Fruit fly (Drosophila melanogaster): ENCODE results near the gene Sar1.

Gene Sar1

DNA sequence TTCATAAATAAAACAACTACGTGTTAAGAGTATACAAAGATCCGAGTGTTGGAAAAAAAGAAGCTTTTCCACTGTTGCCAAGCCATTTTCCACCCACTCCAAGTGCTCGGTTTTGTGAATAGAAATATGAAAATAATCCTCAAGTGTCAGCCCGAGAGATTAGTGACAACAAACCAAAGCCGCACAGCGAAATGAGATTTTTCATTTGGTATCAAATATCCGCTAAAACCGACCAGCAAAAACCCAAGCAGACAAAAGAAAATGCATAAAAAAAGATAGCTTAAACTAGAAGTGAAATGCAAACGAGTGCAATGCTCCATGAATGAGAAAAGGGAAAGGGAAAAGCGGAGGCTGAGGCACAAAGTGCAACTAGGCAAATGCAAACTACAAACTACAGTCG, 5.1 kb upstream of the Sar1 start, which contains the start of gene rdhB:
Gene rdhB (plus strand): TSS at position 301 of the 400 bp plus-strand sequence.
- TF ChIP-seq kay (GFP tag; ENCODE audit: borderline replicate concordance) (no peak), cnc (optimal IDR thresholded peaks at IDR 0.05) (no peak), cic (GFP tag; optimal IDR thresholded peaks at IDR 0.05) (no peak), pad (GFP tag; optimal IDR thresholded peaks at IDR 0.05) (no peak)

DNA sequence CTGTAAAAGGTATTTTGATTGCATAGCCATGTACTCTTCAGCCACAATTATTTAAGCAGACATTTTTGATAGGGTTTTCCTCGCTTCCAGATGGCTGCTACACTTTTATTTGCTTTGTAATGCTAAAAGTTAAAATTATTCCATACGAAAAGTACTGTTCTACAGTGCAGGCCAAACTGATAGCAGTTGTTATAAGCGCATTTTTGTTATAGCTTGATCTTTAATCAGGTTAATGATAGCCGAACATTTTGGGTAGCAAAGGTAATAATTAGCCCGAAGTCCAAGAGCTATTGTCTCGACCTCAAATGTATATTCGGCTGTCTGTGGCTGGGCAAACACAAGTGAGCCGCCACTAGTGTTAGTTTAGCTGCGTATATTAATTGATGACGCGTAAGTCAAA, 1.5 kb downstream of the Sar1 start:
- TF ChIP-seq cnc (optimal IDR thresholded peaks at IDR 0.05), result no peak
- TF ChIP-seq tj (GFP tag; optimal IDR thresholded peaks at IDR 0.05), result no peak
- no peak for TF ChIP-seq cic (GFP tag; optimal IDR thresholded peaks at IDR 0.05)
- TF ChIP-seq Hr96 (GFP tag; optimal IDR thresholded peaks at IDR 0.05), result no peak
- no peak for TF ChIP-seq pad (GFP tag; optimal IDR thresholded peaks at IDR 0.05)
- no peak for TF ChIP-seq CG5204 (GFP tag; optimal IDR thresholded peaks at IDR 0.05)
- no peak for TF ChIP-seq CG1620 (GFP tag; optimal IDR thresholded peaks at IDR 0.05)
- no peak for TF ChIP-seq CG33017 (tag; optimal IDR thresholded peaks at IDR 0.05)
- no peak for TF ChIP-seq CG7101 (tag; optimal IDR thresholded peaks at IDR 0.05)
- TF ChIP-seq Mnt (GFP tag; optimal IDR thresholded peaks at IDR 0.05), result no peak
- no peak for TF ChIP-seq ovo (GFP tag; optimal IDR thresholded peaks at IDR 0.05)
- TF ChIP-seq Crg-1 (GFP tag; optimal IDR thresholded peaks at IDR 0.05), result no peak
- no peak for TF ChIP-seq kay (GFP tag; ENCODE audit: borderline replicate concordance)
- TF ChIP-seq CG12768 (GFP tag; optimal IDR thresholded peaks at IDR 0.05), result no peak
- no peak for TF ChIP-seq toe (GFP tag; optimal IDR thresholded peaks at IDR 0.05)
- TF ChIP-seq Clk (GFP tag; optimal IDR thresholded peaks at IDR 0.05), result no peak

DNA sequence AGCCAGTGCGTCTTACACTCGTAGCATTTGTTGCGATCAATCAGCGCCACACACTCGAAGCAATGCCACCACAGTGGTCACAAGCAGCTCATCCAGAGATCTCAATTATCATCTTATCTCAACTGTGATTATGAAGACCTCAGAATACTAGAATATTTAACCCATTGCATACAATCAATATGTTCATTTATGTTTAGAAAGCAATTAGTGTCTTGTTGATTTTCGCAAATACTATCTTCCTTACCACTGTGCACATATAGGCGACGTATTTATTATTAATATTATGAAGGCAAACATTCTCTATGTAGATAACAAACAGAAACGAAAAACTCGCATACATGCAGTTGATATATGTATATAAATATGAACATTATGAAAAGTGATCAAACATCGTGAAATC, 2.3 kb downstream of the Sar1 start:
- TF ChIP-seq Clk (GFP tag; optimal IDR thresholded peaks at IDR 0.05) (no peak), Mnt (GFP tag; optimal IDR thresholded peaks at IDR 0.05) (peak; percentile 15), cnc (optimal IDR thresholded peaks at IDR 0.05) (no peak), CG11617 (GFP tag; optimal IDR thresholded peaks at IDR 0.05) (peak; percentile 63), pad (GFP tag; optimal IDR thresholded peaks at IDR 0.05) (peak; percentile 30), toe (GFP tag; optimal IDR thresholded peaks at IDR 0.05) (peak; percentile 7), CG7101 (tag; optimal IDR thresholded peaks at IDR 0.05) (peak; percentile 80), tj (GFP tag; optimal IDR thresholded peaks at IDR 0.05) (peak; percentile 33), Crg-1 (GFP tag; optimal IDR thresholded peaks at IDR 0.05) (no peak), CG5204 (GFP tag; optimal IDR thresholded peaks at IDR 0.05) (no peak), CG12768 (GFP tag; optimal IDR thresholded peaks at IDR 0.05) (peak; percentile 79), Hr96 (GFP tag; optimal IDR thresholded peaks at IDR 0.05) (peak; percentile 26), CG7045 (GFP tag; optimal IDR thresholded peaks at IDR 0.05) (peak; percentile 55), CG33017 (tag; optimal IDR thresholded peaks at IDR 0.05) (peak; percentile 79), cic (GFP tag; optimal IDR thresholded peaks at IDR 0.05) (peak; percentile 29), CG14711 (tag; optimal IDR thresholded peaks at IDR 0.05) (peak; percentile 76)

DNA sequence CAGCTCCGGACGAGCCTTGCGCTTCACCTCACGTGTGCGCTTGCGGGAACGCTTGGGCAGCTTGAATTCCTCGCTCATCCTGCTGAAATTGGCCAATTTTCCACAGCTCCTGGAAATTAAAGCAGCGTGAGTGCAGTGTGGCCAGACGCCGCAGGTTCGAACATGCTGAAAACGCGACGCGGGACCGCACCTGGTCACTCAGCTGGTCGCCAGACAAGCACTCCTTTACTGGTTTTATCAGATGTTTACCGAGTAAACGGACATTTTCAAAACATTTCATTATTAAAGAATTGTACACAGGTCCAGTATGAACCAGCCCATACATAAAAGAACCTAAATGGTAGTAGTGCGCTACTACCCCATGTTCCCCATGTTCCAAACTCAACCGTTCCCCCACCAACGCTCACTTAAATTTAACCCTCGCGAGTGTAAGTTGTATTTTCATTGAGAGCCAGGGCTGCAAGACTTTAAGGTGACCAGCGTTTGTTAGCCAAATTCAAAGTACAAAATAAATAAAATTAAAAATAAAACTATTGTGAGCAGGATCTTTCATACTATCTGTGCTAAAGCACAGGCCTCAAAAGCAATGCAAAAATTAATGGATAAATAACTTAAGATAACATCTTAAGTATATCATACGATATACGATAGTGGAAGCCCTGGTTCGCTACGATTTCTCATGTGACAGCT, 5.9 kb downstream of the Sar1 start, which contains the start of the genes JMJD6, CG7071 and Muted:
Gene JMJD6 (minus strand): TSS at position 154 of the 690 bp plus-strand sequence.
Gene CG7071 (plus strand): TSS at position 403 of the 690 bp plus-strand sequence.
Gene Muted (plus strand): TSS at position 403 of the 690 bp plus-strand sequence.
- TF ChIP-seq CG12768 (GFP tag; optimal IDR thresholded peaks at IDR 0.05) (peak; percentile 92), Clk (GFP tag; optimal IDR thresholded peaks at IDR 0.05) (peak; percentile 90), Hr96 (GFP tag; optimal IDR thresholded peaks at IDR 0.05) (peak; percentile 86), cic (GFP tag; optimal IDR thresholded peaks at IDR 0.05) (peak; percentile 80), ovo (GFP tag; optimal IDR thresholded peaks at IDR 0.05) (peak; percentile 84), bab1 (GFP tag; optimal IDR thresholded peaks at IDR 0.05) (peak; percentile 94), cnc (optimal IDR thresholded peaks at IDR 0.05) (no peak), Mnt (GFP tag; optimal IDR thresholded peaks at IDR 0.05) (peak; percentile 86), CG5204 (GFP tag; optimal IDR thresholded peaks at IDR 0.05) (no peak), kay (GFP tag; ENCODE audit: borderline replicate concordance) (no peak), tj (GFP tag; optimal IDR thresholded peaks at IDR 0.05) (peak; percentile 78), CG7045 (GFP tag; optimal IDR thresholded peaks at IDR 0.05) (peak; percentile 90), CG33017 (tag; optimal IDR thresholded peaks at IDR 0.05) (peak; percentile 90), CG1620 (GFP tag; optimal IDR thresholded peaks at IDR 0.05) (peak; percentile 96), pad (GFP tag; optimal IDR thresholded peaks at IDR 0.05) (peak; percentile 84), toe (GFP tag; optimal IDR thresholded peaks at IDR 0.05) (peak; percentile 96), CG7101 (tag; optimal IDR thresholded peaks at IDR 0.05) (peak; percentile 95), CG11617 (GFP tag; optimal IDR thresholded peaks at IDR 0.05) (peak; percentile 91), Crg-1 (GFP tag; optimal IDR thresholded peaks at IDR 0.05) (peak; percentile 88), CG14711 (tag; optimal IDR thresholded peaks at IDR 0.05) (peak; percentile 88)

DNA sequence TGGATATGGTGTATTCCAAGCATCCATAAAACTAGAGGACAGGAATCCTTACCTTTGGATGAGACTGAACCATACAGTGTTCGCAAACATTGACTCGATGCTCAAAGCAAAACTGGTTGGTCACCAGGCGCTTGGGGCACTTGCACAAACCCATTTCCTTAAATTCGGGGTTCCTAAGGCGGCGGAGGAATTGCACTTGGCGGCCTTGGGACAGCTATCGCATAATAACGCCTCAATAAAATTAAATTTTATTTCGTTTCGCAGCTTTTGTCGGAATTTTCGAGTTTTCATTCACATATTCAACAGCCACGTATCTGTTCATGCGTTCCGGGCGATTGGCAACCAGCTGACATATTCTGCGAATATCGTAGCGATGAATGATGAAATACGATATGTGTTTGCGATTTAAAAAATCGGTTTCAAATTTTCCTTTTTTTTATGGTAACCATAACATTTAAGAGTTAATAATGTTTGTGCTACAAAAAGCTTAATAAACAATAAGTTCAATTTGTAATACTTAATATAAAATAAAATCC, 9.2 kb downstream of the Sar1 start, which contains the start of gene CG5382:
Gene CG5382 (minus strand): TSS at position 324 of the 536 bp plus-strand sequence.
- TF ChIP-seq Mnt (GFP tag; optimal IDR thresholded peaks at IDR 0.05) (no peak), CG33017 (tag; optimal IDR thresholded peaks at IDR 0.05) (no peak), Clk (GFP tag; optimal IDR thresholded peaks at IDR 0.05) (no peak), tj (GFP tag; optimal IDR thresholded peaks at IDR 0.05) (no peak), bab1 (GFP tag; optimal IDR thresholded peaks at IDR 0.05) (peak; percentile 72), ovo (GFP tag; optimal IDR thresholded peaks at IDR 0.05) (no peak)
